Worm (Caenorhabditis elegans) whole organism, midembryonic: Measurements from ENCODE around the gene trpp-9.

Source experiments
- flt-1 ChIP-seq: fragments of 200-800 bp; sonication (Bioruptor generic); IDR thresholded peaks from 2 replicates; pipeline ENCODE4 v1.3.6; 2022; ENCODE audit warnings: missing genetic modification characterization, missing compliant biosample characterization
- klf-2 ChIP-seq: fragments of 200-800 bp; sonication (Bioruptor generic); conservative IDR thresholded peaks from 2 replicates; pipeline ENCODE4 v1.3.6; 2022; ENCODE audit warnings: missing genetic modification reagents, missing genetic modification characterization, missing compliant biosample characterization
- med-1 ChIP-seq: sonication (generic microtip); optimal IDR thresholded peaks from 2 replicates; lab custom pipeline; 2017; ENCODE audit warnings: missing genetic modification characterization, mild to moderate bottlenecking, missing compliant biosample characterization, antibody characterized with exemption, missing genetic modification reagents; ENCODE audit not compliant: insufficient read depth
- ztf-23 ChIP-seq: fragments of 200-800 bp; sonication (Bioruptor generic); IDR thresholded peaks from 2 replicates; pipeline ENCODE4 v1.3.6; 2022; ENCODE audit warnings: missing genetic modification reagents, missing genetic modification characterization, missing compliant biosample characterization

DNA sequence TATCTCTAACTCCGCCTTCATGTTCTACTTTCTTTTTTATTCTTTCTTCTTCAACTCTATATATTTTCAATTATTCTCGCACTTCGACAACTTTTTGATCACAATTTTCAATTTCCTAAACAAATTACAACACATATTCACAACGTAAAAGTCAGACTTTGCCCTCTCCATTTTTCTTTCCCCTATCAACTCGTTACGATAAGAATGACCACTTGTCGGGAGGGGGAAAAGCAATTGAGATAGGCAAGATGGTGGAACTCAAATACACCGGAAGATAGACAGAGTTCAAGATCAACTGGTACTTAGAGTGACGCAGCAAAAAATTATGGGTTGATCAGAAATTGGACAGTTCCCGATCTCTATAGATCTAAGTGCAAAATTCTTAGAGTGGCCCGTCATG lies 8.7 kb upstream of the trpp-9 start:
- TF ChIP-seq med-1: no peak
- no peak for TF ChIP-seq ztf-23 (GFP tag; lab: Robert Waterston, UW)
- TF ChIP-seq flt-1 (GFP tag; lab: Robert Waterston, UW): no peak
- no peak for TF ChIP-seq klf-2 (GFP tag; lab: Robert Waterston, UW)
